Fruit fly (Drosophila melanogaster): Measurements from ENCODE around the gene ppk31.

ppk31 gene

DNA sequence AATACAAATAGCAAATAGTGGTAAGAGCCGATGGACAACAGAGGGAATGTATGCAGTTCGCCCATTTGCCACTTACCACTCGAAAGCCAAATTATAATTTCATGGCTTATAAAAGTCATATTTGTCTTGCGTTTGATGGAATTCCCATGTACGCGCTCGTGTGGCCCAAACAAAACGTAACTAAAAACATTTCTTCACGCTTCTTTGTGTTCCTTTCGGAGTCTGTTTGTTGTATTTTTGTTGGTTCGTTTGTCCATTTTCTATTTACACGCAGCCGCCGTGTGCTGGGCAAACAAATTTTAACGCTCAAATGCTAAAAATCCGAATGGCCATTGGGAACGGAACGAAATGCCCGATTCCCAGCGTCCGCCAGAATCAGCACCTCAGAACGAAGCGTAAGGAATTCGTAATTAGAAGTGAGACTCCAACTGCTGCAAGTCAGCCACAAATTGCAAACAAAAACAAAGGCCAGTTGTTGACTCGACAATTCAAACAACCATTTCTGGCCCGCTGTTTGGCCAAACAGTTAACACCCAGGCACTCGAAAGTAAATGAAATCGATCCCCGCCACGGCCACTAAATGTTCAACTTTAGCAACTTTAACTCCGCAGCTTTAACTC lies 45.9 kb downstream of the ppk31 start (continued):
- TF ChIP-seq ara (GFP tag; IDR thresholded peaks at IDR 0.05) (peak; percentile 69), Ada2b (GFP tag; IDR thresholded peaks at IDR 0.05) (peak; percentile 25; the same call in 1 of the 2 replicates), zf30C (GFP tag; optimal IDR thresholded peaks at IDR 0.05) (no peak), Asciz (GFP tag; optimal IDR thresholded peaks at IDR 0.05) (peak; percentile 61), nmo (GFP tag; optimal IDR thresholded peaks at IDR 0.05) (no peak), run (tag; optimal IDR thresholded peaks at IDR 0.05) (no peak), CG10321 (GFP tag; IDR thresholded peaks at IDR 0.05) (no peak), CoRest (tag; optimal IDR thresholded peaks at IDR 0.05) (peak; percentile 19), Adf1 (GFP tag; IDR thresholded peaks at IDR 0.05) (no peak), CG11696 (GFP tag; IDR thresholded peaks at IDR 0.05) (no peak; the same call in 1 of the 2 replicates), Dll (GFP tag; IDR thresholded peaks at IDR 0.05; ENCODE audit: partially characterized antibody) (no peak), HmgD (GFP tag; optimal IDR thresholded peaks at IDR 0.05) (no peak), CG7556 (GFP tag; optimal IDR thresholded peaks at IDR 0.05) (peak; percentile 23), sob (GFP tag; IDR thresholded peaks at IDR 0.05) (peak; percentile 49; the same call in 1 of the 2 replicates), pb (GFP tag; optimal IDR thresholded peaks at IDR 0.05) (no peak), CG13424 (tag; optimal IDR thresholded peaks at IDR 0.05) (peak; percentile 22), Stat92E (GFP tag; optimal IDR thresholded peaks at IDR 0.05) (no peak), CG17568 (GFP tag; optimal IDR thresholded peaks at IDR 0.05) (peak; percentile 43), Dfd (GFP tag; optimal IDR thresholded peaks at IDR 0.05) (no peak), zfh1 (GFP tag; IDR thresholded peaks at IDR 0.05) (peak; percentile 64; the same call in 1 of the 3 replicates), E2f1 (GFP tag; IDR thresholded peaks at IDR 0.05) (no peak), CG14050 (GFP tag; IDR thresholded peaks at IDR 0.05) (no peak), Bdp1 (GFP tag; optimal IDR thresholded peaks at IDR 0.05) (no peak), CG10147 (GFP tag; optimal IDR thresholded peaks at IDR 0.05) (no peak), h (optimal IDR thresholded peaks at IDR 0.05) (no peak), fu2 (GFP tag; optimal IDR thresholded peaks at IDR 0.05) (no peak), CG2129 (GFP tag; IDR thresholded peaks at IDR 0.05; ENCODE audit: partially characterized antibody) (no peak), D (optimal IDR thresholded peaks at IDR 0.05) (no peak), D (GFP tag; optimal IDR thresholded peaks at IDR 0.05) (peak; percentile 70), CG12769 (tag; optimal IDR thresholded peaks at IDR 0.05) (no peak), slp2 (GFP tag; optimal IDR thresholded peaks at IDR 0.05) (no peak), Dek (tag; optimal IDR thresholded peaks at IDR 0.05) (no peak), C15 (GFP tag; IDR thresholded peaks at IDR 0.05) (no peak), Dip3 (GFP tag; optimal IDR thresholded peaks at IDR 0.05) (no peak), CG18599 (GFP tag; optimal IDR thresholded peaks at IDR 0.05) (peak; percentile 40), Fer1 (GFP tag; optimal IDR thresholded peaks at IDR 0.05) (no peak), Rfx (GFP tag; IDR thresholded peaks at IDR 0.05) (peak; percentile 44), Dref (GFP tag; IDR thresholded peaks at IDR 0.05) (no peak), Med (GFP tag) (peak; percentile 79), lilli (GFP tag; optimal IDR thresholded peaks at IDR 0.05) (no peak), CG12155 (GFP tag; optimal IDR thresholded peaks at IDR 0.05) (no peak), CG3281 (GFP tag; optimal IDR thresholded peaks at IDR 0.05) (no peak), danr (GFP tag; IDR thresholded peaks at IDR 0.05) (no peak), tin (GFP tag; optimal IDR thresholded peaks at IDR 0.05) (no peak), dm (GFP tag; optimal IDR thresholded peaks at IDR 0.05) (peak; percentile 7), tup (GFP tag; optimal IDR thresholded peaks at IDR 0.05) (peak; percentile 38), Sin3A (optimal IDR thresholded peaks at IDR 0.05) (no peak), CG6791 (GFP tag; IDR thresholded peaks at IDR 0.05; ENCODE audit: partially characterized antibody) (no peak), ham (GFP tag; IDR thresholded peaks at IDR 0.05) (no peak), BEAF-32 (GFP tag; optimal IDR thresholded peaks at IDR 0.05) (no peak), CG8944 (GFP tag; optimal IDR thresholded peaks at IDR 0.05) (peak; percentile 17), HLH54F (GFP tag; optimal IDR thresholded peaks at IDR 0.05) (no peak)
